Worm (Caenorhabditis elegans): ENCODE results near the gene vps-22.

DNA sequence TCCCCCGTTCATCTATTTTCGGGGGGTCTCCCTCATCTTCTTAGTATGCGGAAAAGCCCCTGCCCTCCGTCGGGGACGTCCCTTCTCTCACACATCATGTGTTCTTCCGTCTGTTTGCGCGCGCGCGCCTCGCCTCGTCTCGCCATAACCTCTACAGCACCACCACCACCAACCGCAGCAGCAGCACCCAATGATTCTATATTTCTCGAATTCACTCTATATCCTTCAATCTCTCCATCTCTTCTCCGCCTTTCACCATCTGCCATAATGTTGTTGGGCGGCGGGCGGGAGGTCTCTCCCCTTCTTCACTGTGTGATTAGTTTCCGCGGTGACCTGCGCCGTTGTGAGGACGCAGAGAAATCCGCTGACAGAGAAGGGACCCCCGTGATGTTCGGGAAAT is 14.9 kb downstream of the vps-22 start:
- TF ChIP-seq tbx-37 (GFP tag; conservative IDR thresholded peaks at IDR 0.05) (no peak; the same call in 1 of the 2 replicates), ama-1 (optimal IDR thresholded peaks at IDR 0.05) (no peak), ceh-36 (tag; optimal IDR thresholded peaks at IDR 0.05) (peak; percentile 40), hmg-4 (GFP tag; optimal IDR thresholded peaks at IDR 0.05) (peak; percentile 79), ets-7 (tag; optimal IDR thresholded peaks at IDR 0.05) (peak; percentile 54), flt-1 (GFP tag; IDR thresholded peaks at IDR 0.05) (no peak; the same call in 1 of the 2 replicates), F13C5.2 (tag; optimal IDR thresholded peaks at IDR 0.05) (peak; percentile 58), B0310.2 (tag; optimal IDR thresholded peaks at IDR 0.05) (peak; percentile 10)
